Worm (Caenorhabditis elegans) whole organism, L4/young adult: Measurements from ENCODE around the gene srh-147.
"Not testable (repeated sequence)": the region's sequence is repeated elsewhere in the genome, so short reads cannot be mapped to it uniquely, and the experiment has no call there.

Source experiments
- W03F9.2 ChIP-seq: fragments of 150-350 bp; optimal IDR thresholded peaks from 2 replicates; lab custom pipeline; 2014; ENCODE audit warnings: missing biosample characterization, missing genetic modification characterization
- dao-5 ChIP-seq: sonication (generic microtip); optimal IDR thresholded peaks from 2 replicates; lab custom pipeline; 2016; ENCODE audit warnings: missing genotype, missing genetic modification characterization, moderate library complexity, missing compliant biosample characterization
- him-1 ChIP-seq: sonication (generic microtip); optimal IDR thresholded peaks from 2 replicates; lab custom pipeline; 2016; ENCODE audit warnings: missing genotype, missing genetic modification reagents, missing genetic modification characterization, missing compliant biosample characterization

Gene srh-147

DNA sequence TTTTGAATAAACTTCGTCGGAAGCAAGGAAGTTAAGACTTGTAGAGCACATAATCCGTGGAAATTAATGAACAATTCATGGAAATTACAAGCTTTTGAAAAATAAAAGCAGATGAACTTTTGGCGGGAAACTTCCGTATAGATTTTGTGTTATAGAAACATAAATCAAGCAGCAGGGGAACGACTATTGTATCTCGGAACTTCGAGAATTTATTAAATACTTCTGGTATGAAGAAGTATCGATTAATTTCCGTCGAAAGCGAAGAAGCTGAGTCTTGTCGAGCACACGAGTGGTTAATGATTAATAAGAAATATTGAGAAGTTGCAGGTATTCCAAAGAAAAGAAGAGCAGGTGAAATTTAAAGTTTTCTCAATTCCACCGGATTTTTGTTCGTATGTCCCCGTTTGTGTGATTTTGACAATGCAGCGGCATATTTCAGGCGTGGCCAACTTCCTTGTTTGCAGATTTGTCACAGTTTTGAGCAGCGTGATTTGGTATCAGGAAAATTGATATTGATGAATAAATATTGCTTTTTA, at the start of gene srh-147:
Gene srh-147, minus strand, starts transcription at position 51 of the 536 bp plus-strand sequence.
- not testable (repeated sequence) for TF ChIP-seq dao-5; him-1 (tag; lab: Kevin White, UChicago); W03F9.2

DNA sequence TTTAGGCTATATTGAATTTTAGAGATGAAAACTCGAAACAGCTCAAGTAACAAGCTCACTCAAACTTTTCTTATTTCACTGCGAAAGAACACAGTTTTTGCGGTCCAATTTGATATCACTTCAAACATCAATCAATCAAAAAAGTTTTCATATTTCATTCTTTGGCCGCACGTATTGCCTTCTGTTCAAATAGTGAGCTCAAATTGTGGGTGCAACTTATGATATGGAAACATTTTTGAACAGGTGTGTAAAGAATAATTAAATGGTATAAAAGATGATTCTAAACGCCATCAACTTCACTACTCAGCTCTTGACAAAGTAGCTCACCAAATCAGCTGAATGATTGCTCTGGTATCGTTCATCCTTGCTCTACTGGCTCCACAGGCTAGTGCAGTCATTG, 49.6 kb upstream of the srh-147 start, which contains the start of gene T06C12.14:
Gene T06C12.14, plus strand, starts transcription at position 301 of the 400 bp plus-strand sequence.
- TF ChIP-seq dao-5, result no peak
- no peak for TF ChIP-seq W03F9.2
- no peak for TF ChIP-seq him-1 (tag; lab: Kevin White, UChicago)

DNA sequence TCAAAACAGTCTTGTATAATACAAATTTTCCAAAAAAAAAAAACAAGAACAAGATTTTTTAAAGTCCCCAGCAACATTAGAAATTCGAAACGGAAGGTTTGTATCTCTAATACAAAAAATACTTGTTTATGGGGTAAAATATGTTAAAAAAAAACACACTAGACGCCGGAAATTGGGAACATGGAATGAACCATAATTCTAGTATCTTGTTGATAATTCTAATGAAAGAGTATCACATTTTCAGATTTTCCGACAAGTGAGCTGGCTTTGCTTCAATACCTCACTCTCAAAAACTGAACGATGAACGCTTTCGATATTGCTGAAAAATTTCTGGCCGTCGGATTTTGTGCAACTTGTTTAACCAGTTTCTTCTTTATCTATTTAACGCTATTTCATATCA, 47.6 kb upstream of the srh-147 start, which contains the start of gene str-60:
Gene str-60, plus strand, starts transcription at position 301 of the 400 bp plus-strand sequence.
- no peak for TF ChIP-seq him-1 (tag; lab: Kevin White, UChicago)

DNA sequence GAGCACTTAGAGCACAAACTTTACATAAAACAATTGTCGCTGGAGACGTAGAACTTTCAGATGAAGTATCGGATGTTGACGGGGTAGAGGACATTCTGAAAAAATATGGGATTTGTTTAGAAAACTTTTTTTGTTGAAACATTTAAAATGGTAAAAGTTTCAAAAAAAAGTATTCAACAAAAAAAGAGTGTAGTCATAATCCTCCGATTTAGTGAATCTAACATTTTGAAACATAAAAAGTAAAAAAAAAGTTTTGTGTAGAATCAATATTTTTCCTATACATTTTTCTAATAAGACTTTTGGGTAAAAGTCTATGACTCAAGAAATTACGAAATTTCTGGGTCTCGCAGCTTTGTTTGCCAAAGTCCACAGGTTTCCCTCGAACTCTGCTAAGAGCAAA, 46.5 kb upstream of the srh-147 start, which contains the start of gene nhr-213:
Gene nhr-213, minus strand, starts transcription at position 101 of the 400 bp plus-strand sequence.
- TF ChIP-seq dao-5 (no peak), W03F9.2 (no peak), him-1 (tag; lab: Kevin White, UChicago) (no peak)

DNA sequence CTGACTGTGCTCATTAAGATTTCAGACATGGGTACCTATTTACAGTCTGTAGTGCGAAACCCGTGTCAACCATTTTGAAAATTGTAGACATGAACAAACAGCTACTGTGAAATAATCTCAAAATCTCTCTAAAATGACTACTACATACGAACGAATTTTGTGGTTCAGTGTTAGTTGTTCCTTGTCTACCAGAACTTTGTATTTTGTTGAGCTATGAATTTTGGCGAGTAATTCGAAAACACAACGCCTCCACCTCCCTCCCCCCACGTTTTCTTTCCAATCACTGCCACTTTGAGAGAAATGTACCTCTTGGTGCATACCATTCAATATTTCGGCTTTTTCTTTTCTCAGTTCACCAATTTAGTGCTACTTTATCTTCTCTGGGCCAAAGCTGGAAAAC, 42.6 kb upstream of the srh-147 start, which contains the start of gene T06C12.11:
Gene T06C12.11, plus strand, starts transcription at position 301 of the 400 bp plus-strand sequence.
- no peak for TF ChIP-seq dao-5
- TF ChIP-seq W03F9.2, result no peak

DNA sequence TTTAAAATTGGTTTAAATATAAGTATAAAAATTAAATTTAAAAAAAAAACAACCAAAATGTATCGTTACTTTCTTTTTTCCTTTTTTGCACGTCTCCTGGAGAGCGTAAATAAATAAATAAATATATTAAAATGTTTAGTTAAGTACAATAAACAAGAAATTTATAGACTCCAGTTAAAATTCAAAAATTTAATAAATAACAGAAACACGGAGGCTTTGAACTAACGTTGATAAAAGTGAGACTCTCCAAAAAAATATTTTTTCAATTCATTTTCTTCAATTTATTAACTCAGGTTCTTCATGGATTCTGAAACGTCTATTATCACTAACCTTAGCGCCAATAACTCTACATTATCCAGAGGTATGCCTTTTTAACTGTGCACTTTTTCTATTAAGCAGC, 41.6 kb upstream of the srh-147 start, which contains the start of gene T06C12.12:
Gene T06C12.12, plus strand, starts transcription at position 301 of the 400 bp plus-strand sequence.
- TF ChIP-seq him-1 (tag; lab: Kevin White, UChicago) (no peak), W03F9.2 (no peak), dao-5 (no peak)

DNA sequence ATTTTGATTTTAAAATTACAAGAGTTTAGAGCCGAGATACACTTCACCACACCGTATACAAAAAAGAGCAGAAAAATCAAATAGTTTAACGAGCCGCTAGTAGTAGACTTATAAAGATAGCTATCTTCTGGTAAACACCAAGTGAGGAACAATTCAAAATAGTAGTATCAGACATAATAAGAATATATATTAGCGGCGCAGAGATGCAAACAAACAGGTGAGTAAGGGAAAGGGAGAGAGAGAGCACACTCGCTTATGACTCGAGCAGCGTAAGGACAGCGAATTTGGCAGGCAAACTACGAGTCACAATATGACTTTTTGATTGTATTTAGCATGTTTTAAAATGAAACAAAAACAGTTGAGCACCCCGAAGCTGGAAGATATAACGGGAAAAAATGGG, 41.2 kb upstream of the srh-147 start:
- TF ChIP-seq W03F9.2 (no peak), dao-5 (no peak), him-1 (tag; lab: Kevin White, UChicago) (no peak)

DNA sequence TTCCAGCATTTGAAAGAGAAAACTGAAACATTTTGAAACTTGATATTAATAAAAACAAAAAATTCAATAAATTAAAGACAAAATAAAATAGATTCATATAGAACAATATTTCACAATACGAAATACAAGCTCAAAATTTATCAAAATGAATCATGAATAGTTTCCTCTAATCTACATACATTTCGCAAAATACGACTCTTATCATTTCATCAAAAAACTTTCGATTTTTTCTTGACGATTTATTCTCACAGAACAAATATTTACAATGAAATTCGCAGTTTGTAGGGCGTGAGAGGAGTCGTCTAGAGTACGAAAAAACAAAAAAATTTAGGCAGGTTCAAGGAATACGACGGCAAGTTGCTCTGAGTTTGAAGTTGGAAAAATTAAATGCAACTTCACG, 40.0 kb upstream of the srh-147 start:
- TF ChIP-seq him-1 (tag; lab: Kevin White, UChicago), result no peak
- TF ChIP-seq W03F9.2, result no peak
- TF ChIP-seq dao-5, result no peak

DNA sequence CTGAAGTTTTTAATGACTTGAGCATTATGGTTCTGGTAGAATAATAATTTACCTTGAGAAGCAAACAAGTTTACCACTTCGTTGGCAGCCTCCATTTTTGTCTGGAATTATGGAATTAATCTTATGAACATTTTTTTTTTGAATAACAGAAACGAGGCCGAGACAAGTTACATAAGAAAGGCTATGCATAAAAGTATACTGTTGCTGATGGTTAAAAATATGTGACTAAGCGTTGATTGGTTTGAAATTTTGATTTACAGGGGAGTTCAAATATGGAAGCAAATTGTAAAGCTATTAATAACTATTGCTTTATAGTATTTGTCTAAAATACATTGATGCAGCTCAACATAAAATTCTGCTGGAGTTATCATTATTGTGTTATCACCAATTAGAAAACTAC, 38.6 kb upstream of the srh-147 start, which contains the start of gene cgt-1:
Gene cgt-1, minus strand, starts transcription at position 101 of the 400 bp plus-strand sequence.
- TF ChIP-seq him-1 (tag; lab: Kevin White, UChicago) (no peak), dao-5 (no peak), W03F9.2 (no peak)

DNA sequence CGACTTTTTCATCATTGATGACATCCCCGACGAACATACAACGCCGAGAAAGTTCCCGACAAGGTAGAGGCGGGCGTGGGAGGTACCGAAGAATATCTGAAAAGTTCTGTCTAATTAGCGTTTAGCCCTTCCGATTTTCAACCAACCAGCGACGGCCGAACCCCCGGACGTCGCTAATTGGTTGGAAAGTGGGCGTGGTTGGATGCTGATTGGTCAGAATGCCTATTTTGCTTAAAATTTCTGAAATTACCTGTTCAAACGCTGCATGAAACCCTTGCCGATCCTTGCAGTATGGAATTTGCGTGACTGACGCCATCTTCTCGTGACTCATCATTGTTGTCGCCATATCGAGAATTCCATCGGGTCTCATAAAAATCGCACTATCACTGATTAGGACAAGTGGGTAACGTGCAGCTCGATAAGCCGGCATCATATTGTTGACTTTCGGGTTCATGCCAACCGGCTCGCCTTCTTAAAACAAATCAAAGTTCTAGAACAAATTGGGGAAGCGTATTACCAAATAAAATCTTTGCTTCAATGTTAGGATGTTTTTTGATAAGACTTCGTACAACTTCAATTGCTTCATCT, 37.7 kb upstream of the srh-147 start:
- no peak for TF ChIP-seq him-1 (tag; lab: Kevin White, UChicago)
- no peak for TF ChIP-seq W03F9.2
- TF ChIP-seq dao-5, result no peak

DNA sequence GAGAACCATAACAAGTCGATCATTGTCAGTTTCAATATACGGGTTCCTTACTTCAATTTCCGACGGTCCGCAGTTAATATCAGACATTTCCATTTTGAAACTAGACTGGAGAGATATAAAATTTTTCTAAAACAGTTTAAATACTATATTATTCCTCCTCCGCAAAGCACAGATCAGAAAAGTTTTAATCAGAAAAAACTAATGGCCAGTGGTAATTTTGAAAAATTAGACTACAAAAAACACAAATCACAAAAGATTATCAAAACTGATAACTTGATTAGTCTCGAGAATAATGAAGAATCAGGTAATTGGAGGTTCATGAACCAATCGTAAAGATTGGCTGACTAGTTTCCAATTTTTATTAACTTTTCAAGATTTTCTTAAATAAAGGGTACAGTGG, 35.8 kb upstream of the srh-147 start, which contains the start of gene T06C12.9:
Gene T06C12.9, minus strand, starts transcription at position 101 of the 400 bp plus-strand sequence.
- TF ChIP-seq dao-5 (no peak), W03F9.2 (no peak), him-1 (tag; lab: Kevin White, UChicago) (no peak)

DNA sequence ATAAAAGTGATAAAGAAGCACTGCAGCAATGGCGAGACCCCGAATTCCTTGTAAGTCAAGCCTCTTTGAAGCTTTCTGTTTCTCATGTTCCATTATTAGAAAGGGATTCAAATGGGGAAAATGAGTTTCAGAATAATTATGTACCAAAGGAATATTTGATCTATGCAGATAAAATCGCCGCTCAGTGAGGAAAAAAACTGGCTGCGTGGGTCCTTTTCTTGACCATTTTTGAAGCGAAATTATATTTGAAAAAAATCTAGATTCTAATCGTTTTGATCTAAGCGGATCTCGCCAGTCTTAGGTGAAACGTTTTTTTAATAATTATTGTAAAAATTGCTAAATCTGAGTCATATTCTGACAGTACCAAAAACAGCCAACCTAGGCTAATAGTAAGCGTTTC, 34.6 kb upstream of the srh-147 start, which contains the start of gene oac-42:
Gene oac-42, minus strand, starts transcription at position 101 of the 400 bp plus-strand sequence.
- TF ChIP-seq dao-5 (no peak), W03F9.2 (no peak), him-1 (tag; lab: Kevin White, UChicago) (no peak)

DNA sequence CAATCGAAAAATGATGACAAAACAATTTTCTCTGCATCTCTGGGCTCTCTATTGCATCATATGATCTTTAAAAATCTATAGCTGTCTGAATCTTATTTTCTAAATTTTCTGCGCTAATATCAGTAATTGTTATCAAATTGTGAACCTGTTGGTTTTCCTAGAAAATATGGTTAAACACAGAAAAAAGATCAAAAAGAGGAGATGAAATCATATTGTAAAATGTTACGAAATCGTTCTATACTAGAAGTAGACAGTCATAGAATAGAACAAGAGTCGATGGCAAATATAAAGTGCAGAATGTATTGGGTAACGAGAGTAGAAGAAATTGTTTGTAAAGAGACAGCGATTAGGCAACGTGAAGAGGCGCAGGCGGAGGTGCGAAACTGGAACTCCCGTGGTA, 30.6 kb upstream of the srh-147 start:
- TF ChIP-seq dao-5 (no peak), W03F9.2 (no peak), him-1 (tag; lab: Kevin White, UChicago) (no peak)

DNA sequence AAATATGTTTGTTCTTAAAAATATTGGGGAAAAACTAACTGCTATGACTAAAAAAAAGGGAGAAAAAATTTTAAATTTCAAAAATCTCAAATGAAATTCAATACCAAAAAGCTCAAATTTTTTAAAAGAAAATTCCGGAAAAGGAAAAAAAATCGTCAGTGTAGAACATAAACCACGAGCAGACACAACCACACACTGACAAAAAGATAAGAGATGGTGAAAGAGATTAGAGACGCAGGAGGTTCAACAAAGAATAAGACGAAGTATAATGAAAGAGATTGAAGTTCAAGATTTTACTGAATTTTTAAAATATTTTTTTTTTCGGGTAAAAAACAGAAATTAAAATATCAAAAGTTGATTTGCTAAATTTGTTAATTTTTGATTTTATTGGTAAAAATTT, 29.9 kb upstream of the srh-147 start:
- TF ChIP-seq dao-5 (no peak), him-1 (tag; lab: Kevin White, UChicago) (no peak), W03F9.2 (no peak)

DNA sequence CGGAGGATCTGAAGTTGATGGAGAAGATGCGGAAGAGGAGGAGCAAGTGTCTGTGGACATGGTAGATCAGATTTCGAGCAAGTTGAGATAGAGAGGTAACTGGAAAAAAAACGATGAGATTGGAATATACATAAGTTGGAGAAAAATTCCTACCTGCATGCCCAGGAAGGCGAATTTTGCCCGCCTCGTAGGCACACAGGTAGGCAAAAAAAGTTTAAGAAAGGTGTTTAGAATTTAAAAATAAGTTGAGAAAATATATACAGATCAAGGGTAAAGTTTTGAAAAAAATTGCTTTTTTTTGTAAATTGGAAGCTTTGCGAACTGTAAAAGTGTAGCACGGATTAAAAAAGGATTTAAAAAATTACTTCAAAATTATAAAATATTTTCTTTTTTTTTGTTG, 29.4 kb upstream of the srh-147 start, which contains the start of gene nhr-84:
Gene nhr-84, minus strand, starts transcription at position 101 of the 400 bp plus-strand sequence.
- TF ChIP-seq dao-5 (no peak), W03F9.2 (no peak), him-1 (tag; lab: Kevin White, UChicago) (no peak)
